Fruit fly (Drosophila melanogaster): Measurements from ENCODE around the gene bdwf.

DNA sequence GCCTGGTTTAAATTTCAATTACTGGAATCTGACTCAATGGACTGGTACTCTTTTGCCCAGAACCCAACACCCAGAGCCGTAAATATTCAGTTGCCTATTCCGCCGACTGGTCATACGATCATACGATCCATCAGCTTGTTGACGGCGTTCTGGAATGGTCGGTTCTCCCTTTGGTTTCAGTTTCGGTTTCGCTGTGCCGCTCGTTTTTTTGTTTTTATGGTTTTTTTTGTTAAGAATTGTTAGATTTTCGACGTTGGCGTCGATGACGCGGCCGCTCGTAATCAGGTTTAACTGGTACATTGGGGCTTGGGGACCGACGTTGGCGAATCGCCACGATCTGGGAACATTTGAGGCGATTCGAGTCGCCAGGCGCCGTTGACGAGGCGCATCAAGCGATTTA, 19.8 kb upstream of the bdwf start:
- no peak for TF ChIP-seq CG13204 (GFP tag; optimal IDR thresholded peaks at IDR 0.05)
- no peak for TF ChIP-seq CG10348 (GFP tag; IDR thresholded peaks at IDR 0.05)
- TF ChIP-seq gl (tag; optimal IDR thresholded peaks at IDR 0.05), result no peak
- no peak for TF ChIP-seq Pif1A (GFP tag; optimal IDR thresholded peaks at IDR 0.05)
- TF ChIP-seq CG8301 (tag; optimal IDR thresholded peaks at IDR 0.05), result no peak
- no peak for TF ChIP-seq EcR (GFP tag; optimal IDR thresholded peaks at IDR 0.05)
- TF ChIP-seq CG8159 (tag; optimal IDR thresholded peaks at IDR 0.05), result no peak
- TF ChIP-seq CG12605 (GFP tag; IDR thresholded peaks at IDR 0.05), result no peak
- TF ChIP-seq CG17806 (tag; optimal IDR thresholded peaks at IDR 0.05), result no peak
- no peak for TF ChIP-seq CG15710 (tag; optimal IDR thresholded peaks at IDR 0.05)
